Worm (Caenorhabditis elegans) whole organism, L4 larva: Measurements from ENCODE around the gene polq-1.

Source experiments
- F49E8.2 ChIP-seq: sonication (generic microtip); optimal IDR thresholded peaks from 2 replicates; lab custom pipeline; 2016; ENCODE audit warnings: missing compliant biosample characterization, mild to moderate bottlenecking, missing genetic modification characterization, borderline replicate concordance
- T26A8.4 ChIP-seq: fragments of 200-800 bp; sonication (Bioruptor generic); IDR thresholded peaks from 2 replicates; pipeline ENCODE4 v1.3.6; 2022; ENCODE audit warnings: missing genetic modification characterization, missing compliant biosample characterization
- Y105C5A.15 ChIP-seq: fragments of 200-800 bp; sonication (Bioruptor generic); IDR thresholded peaks from 2 replicates; pipeline ENCODE4 v1.3.6; 2022; ENCODE audit warnings: missing genetic modification characterization, missing compliant biosample characterization
- Y75B8A.6 ChIP-seq: fragments of 200-800 bp; sonication (Bioruptor generic); IDR thresholded peaks from 2 replicates; pipeline ENCODE4 v1.3.6; 2022; ENCODE audit warnings: missing genetic modification reagents, missing genetic modification characterization, missing compliant biosample characterization
- ama-1 ChIP-seq: fragments of 150-350 bp; optimal IDR thresholded peaks from 2 replicates; lab custom pipeline; 2014; ENCODE audit warnings: inconsistent platforms, mixed read lengths
- arid-1 ChIP-seq: fragments of 200-800 bp; sonication (Bioruptor generic); conservative IDR thresholded peaks from 2 replicates; pipeline ENCODE4 v1.3.6; 2022; ENCODE audit warnings: missing genetic modification reagents, missing genetic modification characterization, missing compliant biosample characterization
- ceh-20 ChIP-seq: fragments of 200-800 bp; sonication (Bioruptor generic); IDR thresholded peaks from 2 replicates; pipeline ENCODE4 v1.3.6; 2022; ENCODE audit warnings: missing genetic modification reagents, missing genetic modification characterization, missing compliant biosample characterization
- ces-1 ChIP-seq: fragments of 150-350 bp; sonication (generic microtip); optimal IDR thresholded peaks from 4 replicates; lab custom pipeline; 2014; ENCODE audit warnings: missing biosample characterization, missing genetic modification reagents, missing genetic modification characterization
- ctbp-1 ChIP-seq: fragments of 200-800 bp; sonication (Bioruptor generic); IDR thresholded peaks from 2 replicates; pipeline ENCODE4 v1.3.6; 2022; ENCODE audit warnings: missing genetic modification reagents, missing genetic modification characterization, missing compliant biosample characterization
- dmd-6 ChIP-seq: fragments of 200-800 bp; sonication (Bioruptor generic); IDR thresholded peaks from 2 replicates; pipeline ENCODE4 v1.3.6; 2022; ENCODE audit warnings: missing genetic modification reagents, missing genetic modification characterization, missing compliant biosample characterization
- dpl-1 ChIP-seq: fragments of 150-350 bp; optimal IDR thresholded peaks from 2 replicates; lab custom pipeline; 2014; ENCODE audit warnings: missing biosample characterization, missing genetic modification reagents, missing genetic modification characterization
- dve-1 ChIP-seq: sonication (generic microtip); optimal IDR thresholded peaks from 2 replicates; lab custom pipeline; 2017; ENCODE audit warnings: antibody characterized with exemption, mild to moderate bottlenecking, missing genetic modification characterization, missing compliant biosample characterization; ENCODE audit not compliant: insufficient read depth
- egl-27 ChIP-seq: sonication (generic microtip); optimal IDR thresholded peaks from 3 replicates; lab custom pipeline; 2017; ENCODE audit warnings: missing biosample characterization, missing genetic modification reagents, missing genetic modification characterization
- egl-43 ChIP-seq: fragments of 200-800 bp; sonication (Bioruptor generic); IDR thresholded peaks from 2 replicates; pipeline ENCODE4 v1.3.6; 2022; ENCODE audit warnings: missing genetic modification reagents, missing genetic modification characterization, missing compliant biosample characterization
- fkh-10 ChIP-seq: fragments of 150-350 bp; optimal IDR thresholded peaks from 2 replicates; lab custom pipeline; 2014; ENCODE audit warnings: missing biosample characterization, missing genetic modification reagents, missing genetic modification characterization
- hlh-11 ChIP-seq: fragments of 200-800 bp; sonication (Bioruptor generic); optimal IDR thresholded peaks from 2 replicates; lab custom pipeline; 2018; ENCODE audit warnings: mild to moderate bottlenecking, missing genetic modification characterization, missing compliant biosample characterization
- hlh-30 ChIP-seq: sonication (generic microtip); optimal IDR thresholded peaks from 2 replicates; lab custom pipeline; 2017; ENCODE audit warnings: antibody characterized with exemption, mild to moderate bottlenecking, missing genetic modification characterization, missing compliant biosample characterization; ENCODE audit not compliant: insufficient read depth
- hmg-1.1 ChIP-seq: fragments of 200-800 bp; sonication (Bioruptor generic); IDR thresholded peaks from 2 replicates; pipeline ENCODE4 v1.3.6; 2022; ENCODE audit warnings: missing genetic modification reagents, missing genetic modification characterization, missing compliant biosample characterization
- lin-29 ChIP-seq: fragments of 200-800 bp; sonication (Bioruptor generic); IDR thresholded peaks from 2 replicates; pipeline ENCODE4 v1.3.6; 2022; ENCODE audit warnings: missing genetic modification reagents, missing genetic modification characterization, missing compliant biosample characterization
- lsy-2 ChIP-seq, 2 experiments: fragments of 150-350 bp in 1 of 2; sonication (generic microtip) in 1 of 2; optimal IDR thresholded peaks; 2 replicates each; lab custom pipeline; 2014 to 2017; ENCODE audit warnings: missing biosample characterization in 2 of 2, missing genetic modification characterization in 2 of 2
- mdl-1 ChIP-seq, 2 experiments: fragments of 150-350 bp in 1 of 2; sonication (generic microtip) in 1 of 2; optimal IDR thresholded peaks; 2 replicates each; lab custom pipeline; 2014 to 2017; ENCODE audit warnings: missing biosample characterization in 2 of 2, missing genetic modification characterization in 2 of 2
- mep-1 ChIP-seq: fragments of 150-350 bp; sonication (generic microtip); optimal IDR thresholded peaks from 3 replicates; lab custom pipeline; 2014; ENCODE audit warnings: missing biosample characterization, missing genetic modification characterization
- mes-2 ChIP-seq: sonication (generic microtip); optimal IDR thresholded peaks from 2 replicates; lab custom pipeline; 2016; ENCODE audit warnings: missing genotype, mild to moderate bottlenecking, missing genetic modification characterization, missing compliant biosample characterization; ENCODE audit not compliant: poor library complexity, severe bottlenecking
- mxl-3 ChIP-seq: fragments of 200-800 bp; sonication (Bioruptor generic); optimal IDR thresholded peaks from 2 replicates; lab custom pipeline; 2018; ENCODE audit warnings: mild to moderate bottlenecking, missing genetic modification characterization, missing compliant biosample characterization
- nhr-10 ChIP-seq: fragments of 150-350 bp; optimal IDR thresholded peaks from 2 replicates; lab custom pipeline; 2014; ENCODE audit warnings: missing biosample characterization, missing genetic modification characterization
- nhr-102 ChIP-seq: sonication (generic microtip); optimal IDR thresholded peaks from 2 replicates; lab custom pipeline; 2016; ENCODE audit warnings: mild to moderate bottlenecking, missing genetic modification characterization, moderate library complexity, missing compliant biosample characterization
- nhr-11 ChIP-seq: fragments of 150-350 bp; optimal IDR thresholded peaks from 2 replicates; lab custom pipeline; 2014; ENCODE audit warnings: missing biosample characterization, missing genetic modification characterization
- nhr-111 ChIP-seq: fragments of 200-800 bp; sonication (Bioruptor generic); optimal IDR thresholded peaks from 2 replicates; lab custom pipeline; 2018; ENCODE audit warnings: mild to moderate bottlenecking, missing genetic modification characterization, missing compliant biosample characterization
- nhr-28 ChIP-seq: fragments of 150-350 bp; optimal IDR thresholded peaks from 2 replicates; lab custom pipeline; 2014; ENCODE audit warnings: missing biosample characterization, missing genetic modification characterization
- nhr-48 ChIP-seq: sonication (generic microtip); optimal IDR thresholded peaks from 2 replicates; lab custom pipeline; 2016; ENCODE audit warnings: mild to moderate bottlenecking, missing genetic modification characterization, missing compliant biosample characterization
- nhr-77 ChIP-seq: fragments of 150-350 bp; optimal IDR thresholded peaks from 2 replicates; lab custom pipeline; 2014; ENCODE audit warnings: missing biosample characterization, missing genetic modification characterization
- pha-4 ChIP-seq, 2 experiments: fragments of 150-350 bp in 1 of 2; fragments of 200-800 bp in 1 of 2; sonication (Bioruptor generic) in 1 of 2; IDR thresholded peaks in 1 of 2; optimal IDR thresholded peaks in 1 of 2; 2 replicates each; pipeline versions ENCODE4 v1.3.6 to Lab custom; 2014 to 2022; ENCODE audit warnings: missing genetic modification characterization in 2 of 2, missing genetic modification reagents in 2 of 2, missing biosample characterization in 1 of 2, missing compliant biosample characterization in 1 of 2
- rbr-2 ChIP-seq: sonication (generic microtip); optimal IDR thresholded peaks from 2 replicates; lab custom pipeline; 2016; ENCODE audit warnings: missing genotype, missing genetic modification characterization, missing compliant biosample characterization
- unc-130 ChIP-seq: sonication (generic microtip); optimal IDR thresholded peaks from 2 replicates; lab custom pipeline; 2016; ENCODE audit warnings: missing genetic modification reagents, missing genetic modification characterization, missing compliant biosample characterization
- unc-39 ChIP-seq: sonication (generic microtip); optimal IDR thresholded peaks from 2 replicates; lab custom pipeline; 2017; ENCODE audit warnings: missing biosample characterization, missing genetic modification characterization
- unc-62 ChIP-seq, 3 experiments: fragments of 150-350 bp in 1 of 3; sonication (generic microtip); optimal IDR thresholded peaks in 2 of 3; peaks in 1 of 3; 1 replicate in 1 of 3; 2 replicates in 2 of 3; lab custom pipeline; 2014 to 2017; ENCODE audit warnings: missing biosample characterization in 3 of 3, missing genetic modification characterization in 3 of 3, missing genetic modification reagents in 3 of 3, missing genotype in 1 of 3
- zip-2 ChIP-seq: fragments of 150-350 bp; optimal IDR thresholded peaks from 2 replicates; lab custom pipeline; 2014; ENCODE audit warnings: missing biosample characterization, missing genetic modification characterization

The polq-1 gene

ce11 chrIII:5843662-5844061, 40.7 kb upstream of the polq-1 start:
- TF ChIP-seq unc-130 (GFP tag; lab: Kevin White, UChicago) (no peak), Y75B8A.6 (GFP tag; lab: Robert Waterston, UW) (no peak), zip-2 (tag; lab: Kevin White, UChicago) (no peak), nhr-28 (tag; lab: Kevin White, UChicago) (no peak), nhr-102 (no peak), hlh-30 (tag; lab: Kevin White, UChicago) (no peak), unc-39 (tag; lab: Kevin White, UChicago) (no peak), nhr-11 (tag; lab: Kevin White, UChicago) (no peak), F49E8.2 (tag; lab: Kevin White, UChicago) (no peak), egl-27 (tag; lab: Kevin White, UChicago) (no peak), hmg-1.1 (GFP tag; lab: Robert Waterston, UW) (0 out of 2 replicates have a peak, but pooled peaks have one; percentile 21), unc-62 (GFP tag; optimal IDR thresholded peaks at IDR 0.05 in 1 of 2; lab: Kevin White, UChicago) (peak in 1 of 2 experiments; percentile 39), unc-62 (tag; optimal IDR thresholded peaks at IDR 0.05; lab: Kevin White, UChicago) (no peak), nhr-77 (tag; lab: Kevin White, UChicago) (no peak), nhr-10 (no peak)

ce11 chrIII:5842920-5843319, 40.0 kb upstream of the polq-1 start:
- peak; percentile 20 for TF ChIP-seq hlh-11 (tag; lab: Kevin White, UChicago)
- TF ChIP-seq ceh-20 = no peak
- TF ChIP-seq ctbp-1 (GFP tag; lab: Robert Waterston, UW) = peak; percentile 38; the same call in 1 of the 2 replicates
- peak; percentile 29 for TF ChIP-seq fkh-10
- 0 out of 2 replicates have a peak, but pooled peaks have one; percentile 29 for TF ChIP-seq egl-43
- no peak for TF ChIP-seq zip-2 (tag; lab: Kevin White, UChicago)
- TF ChIP-seq ces-1 (GFP tag; lab: Kevin White, UChicago) = no peak
- no peak for TF ChIP-seq ama-1 (lab: Kevin White, UChicago)
- TF ChIP-seq mep-1 (tag; lab: Kevin White, UChicago) = peak; percentile 23
- TF ChIP-seq pha-4 (GFP tag; IDR thresholded peaks at IDR 0.05; lab: Robert Waterston, UW) = no peak
- peak; percentile 16 for TF ChIP-seq pha-4 (tag; optimal IDR thresholded peaks at IDR 0.05; lab: Kevin White, UChicago)
- peak; percentile 13 for TF ChIP-seq mes-2 (tag; lab: Kevin White, UChicago)
- peak; percentile 8 for TF ChIP-seq dve-1 (tag; lab: Kevin White, UChicago)
- TF ChIP-seq lsy-2 (tag; optimal IDR thresholded peaks at IDR 0.05; lab: Kevin White, UChicago) = peak in 1 of 2 experiments; percentile 26
- peak; percentile 20 for TF ChIP-seq rbr-2 (tag; lab: Kevin White, UChicago)

ce11 chrIII:5841676-5842075, 38.7 kb upstream of the polq-1 start:
- peak; percentile 67 for TF ChIP-seq mxl-3 (GFP tag; lab: Kevin White, UChicago)
- TF ChIP-seq nhr-10 = no peak
- peak; percentile 74 for TF ChIP-seq nhr-11 (tag; lab: Kevin White, UChicago)
- peak in 1 of 2 experiments; percentile 59 for TF ChIP-seq lsy-2 (tag; optimal IDR thresholded peaks at IDR 0.05; lab: Kevin White, UChicago)
- TF ChIP-seq ama-1 (lab: Kevin White, UChicago) = peak; percentile 2
- peak; percentile 50 for TF ChIP-seq mep-1 (tag; lab: Kevin White, UChicago)
- TF ChIP-seq arid-1 (GFP tag; lab: Robert Waterston, UW) = no peak
- peak; percentile 76 for TF ChIP-seq nhr-28 (tag; lab: Kevin White, UChicago)
- TF ChIP-seq mdl-1 (tag; optimal IDR thresholded peaks at IDR 0.05; lab: Kevin White, UChicago) = peak; percentile 7 to 83
- TF ChIP-seq nhr-111 (GFP tag; lab: Kevin White, UChicago) = no peak
- TF ChIP-seq nhr-48 (tag; lab: Kevin White, UChicago) = peak; percentile 33
- TF ChIP-seq lin-29 (GFP tag; lab: Robert Waterston, UW) = no peak
- no peak for TF ChIP-seq Y105C5A.15
- TF ChIP-seq hlh-11 (tag; lab: Kevin White, UChicago) = peak; percentile 71
- peak; percentile 53 for TF ChIP-seq dve-1 (tag; lab: Kevin White, UChicago)
- 0 out of 2 replicates have a peak, but pooled peaks have one; percentile 23 for TF ChIP-seq T26A8.4 (GFP tag; lab: Robert Waterston, UW)
- peak; percentile 6 for TF ChIP-seq dpl-1 (GFP tag; lab: Kevin White, UChicago)
- peak; percentile 65 for TF ChIP-seq dmd-6 (GFP tag; lab: Robert Waterston, UW)
- TF ChIP-seq hlh-30 (tag; lab: Kevin White, UChicago) = peak; percentile 86
- no peak for TF ChIP-seq F49E8.2 (tag; lab: Kevin White, UChicago)
